Worm (Caenorhabditis elegans) whole organism, young adult: ENCODE results near the gene C08E3.14.
A peak's percentile ranks its signal among the peaks of the same experiment; 100 is the strongest.

Experiments used
- B0261.1 ChIP-seq: sonication (generic microtip); optimal IDR thresholded peaks from 2 replicates; lab custom pipeline; 2016; ENCODE audit warnings: mild to moderate bottlenecking, missing genetic modification characterization, moderate library complexity, missing compliant biosample characterization
- C17E4.6 ChIP-seq: fragments of 200-800 bp; sonication (Bioruptor generic); IDR thresholded peaks from 2 replicates; pipeline ENCODE4 v1.3.6; 2022; ENCODE audit warnings: missing genetic modification reagents, missing genetic modification characterization, missing compliant biosample characterization
- F22D6.2 ChIP-seq: sonication (generic microtip); optimal IDR thresholded peaks from 2 replicates; lab custom pipeline; 2016; ENCODE audit warnings: mild to moderate bottlenecking, missing genetic modification characterization, missing compliant biosample characterization
- F23B12.7 ChIP-seq: sonication (generic microtip); optimal IDR thresholded peaks from 2 replicates; lab custom pipeline; 2017; ENCODE audit warnings: missing genetic modification characterization, mild to moderate bottlenecking, missing compliant biosample characterization, antibody characterized with exemption, moderate library complexity; ENCODE audit not compliant: insufficient read depth
- F33H1.4 ChIP-seq: fragments of 200-800 bp; sonication (Bioruptor generic); IDR thresholded peaks from 2 replicates; pipeline ENCODE4 v1.3.6; 2022; ENCODE audit warnings: missing genetic modification reagents, missing genetic modification characterization, missing compliant biosample characterization
- K11D2.4 ChIP-seq: fragments of 200-800 bp; sonication (Bioruptor generic); IDR thresholded peaks from 2 replicates; pipeline ENCODE4 v1.3.6; 2022; ENCODE audit warnings: missing genetic modification reagents, missing genetic modification characterization, missing compliant biosample characterization
- T26A5.8 ChIP-seq: sonication (generic microtip); optimal IDR thresholded peaks from 2 replicates; lab custom pipeline; 2016; ENCODE audit warnings: missing genetic modification characterization, missing compliant biosample characterization
- Y56A3A.18 ChIP-seq: fragments of 200-800 bp; sonication (Bioruptor generic); IDR thresholded peaks from 2 replicates; pipeline ENCODE4 v1.3.6; 2022; ENCODE audit warnings: missing genetic modification reagents, missing genetic modification characterization, missing compliant biosample characterization
- ZK185.1 ChIP-seq: sonication (generic microtip); optimal IDR thresholded peaks from 2 replicates; lab custom pipeline; 2016; ENCODE audit warnings: mild to moderate bottlenecking, missing genetic modification characterization, missing compliant biosample characterization; ENCODE audit not compliant: poor library complexity, severe bottlenecking
- atf-7 ChIP-seq: sonication (generic microtip); optimal IDR thresholded peaks from 2 replicates; lab custom pipeline; 2017; ENCODE audit warnings: mild to moderate bottlenecking, missing genetic modification characterization, missing compliant biosample characterization
- athp-1 ChIP-seq: sonication (generic microtip); optimal IDR thresholded peaks from 2 replicates; lab custom pipeline; 2017; ENCODE audit warnings: mild to moderate bottlenecking, missing genetic modification characterization, missing compliant biosample characterization
- attf-6 ChIP-seq: fragments of 200-800 bp; sonication (Bioruptor generic); IDR thresholded peaks from 2 replicates; pipeline ENCODE4 v1.3.6; 2022; ENCODE audit warnings: missing genetic modification reagents, missing genetic modification characterization, missing compliant biosample characterization
- cebp-1 ChIP-seq, 2 experiments: fragments of 200-800 bp in 1 of 2; sonication (Bioruptor generic) in 1 of 2; sonication (generic microtip) in 1 of 2; IDR thresholded peaks in 1 of 2; optimal IDR thresholded peaks in 1 of 2; 2 replicates each; pipeline versions ENCODE4 v1.3.6 to Lab custom; 2017 to 2022; ENCODE audit warnings: missing compliant biosample characterization in 2 of 2, missing genetic modification characterization in 2 of 2, mild to moderate bottlenecking in 1 of 2, missing genetic modification reagents in 1 of 2, moderate library complexity in 1 of 2
- ceh-100 ChIP-seq: fragments of 200-800 bp; sonication (Bioruptor generic); IDR thresholded peaks from 2 replicates; pipeline ENCODE4 v1.3.6; 2022; ENCODE audit warnings: missing genetic modification reagents, missing genetic modification characterization, missing compliant biosample characterization
- ceh-58 ChIP-seq: fragments of 200-800 bp; sonication (Bioruptor generic); IDR thresholded peaks from 2 replicates; pipeline ENCODE4 v1.3.6; 2022; ENCODE audit warnings: missing genetic modification characterization, missing compliant biosample characterization
- ceh-79 ChIP-seq: sonication (generic microtip); optimal IDR thresholded peaks from 2 replicates; lab custom pipeline; 2017; ENCODE audit warnings: mild to moderate bottlenecking, missing genetic modification characterization, missing compliant biosample characterization
- ceh-91 ChIP-seq: fragments of 200-800 bp; sonication (Bioruptor generic); IDR thresholded peaks from 2 replicates; pipeline ENCODE4 v1.3.6; 2022; ENCODE audit warnings: missing genetic modification reagents, missing genetic modification characterization, missing compliant biosample characterization
- chd-7 ChIP-seq: sonication (generic microtip); optimal IDR thresholded peaks from 2 replicates; lab custom pipeline; 2016; ENCODE audit warnings: mild to moderate bottlenecking, missing genetic modification characterization, moderate library complexity, missing compliant biosample characterization
- egl-18 ChIP-seq: fragments of 200-800 bp; sonication (Bioruptor generic); IDR thresholded peaks from 2 replicates; pipeline ENCODE4 v1.3.6; 2022; ENCODE audit warnings: missing genetic modification reagents, missing genetic modification characterization, missing compliant biosample characterization
- gei-17 ChIP-seq: fragments of 200-800 bp; sonication (Bioruptor generic); optimal IDR thresholded peaks from 2 replicates; lab custom pipeline; 2018; ENCODE audit warnings: mild to moderate bottlenecking, missing genetic modification characterization, missing compliant biosample characterization
- him-1 ChIP-seq: sonication (generic microtip); optimal IDR thresholded peaks from 2 replicates; lab custom pipeline; 2016; ENCODE audit warnings: missing genotype, missing genetic modification reagents, missing genetic modification characterization, missing compliant biosample characterization
- hlh-12 ChIP-seq: sonication (generic microtip); optimal IDR thresholded peaks from 2 replicates; lab custom pipeline; 2016; ENCODE audit warnings: missing genetic modification characterization, missing compliant biosample characterization
- lin-40 ChIP-seq: sonication (generic microtip); optimal IDR thresholded peaks from 2 replicates; lab custom pipeline; 2016; ENCODE audit warnings: missing genetic modification characterization, mild to moderate bottlenecking, missing compliant biosample characterization, missing genotype, missing genetic modification reagents
- lir-1 ChIP-seq: fragments of 200-800 bp; sonication (Bioruptor generic); conservative IDR thresholded peaks from 2 replicates; pipeline ENCODE4 v1.3.6; 2022; ENCODE audit warnings: missing genetic modification reagents, missing genetic modification characterization, missing compliant biosample characterization
- lsy-27 ChIP-seq: sonication (generic microtip); optimal IDR thresholded peaks from 2 replicates; lab custom pipeline; 2017; ENCODE audit warnings: missing genetic modification characterization, mild to moderate bottlenecking, missing compliant biosample characterization, antibody characterized with exemption, missing genotype, borderline replicate concordance; ENCODE audit not compliant: insufficient read depth
- madf-10 ChIP-seq: sonication (generic microtip); optimal IDR thresholded peaks from 2 replicates; lab custom pipeline; 2016; ENCODE audit warnings: mild to moderate bottlenecking, missing genetic modification characterization, missing compliant biosample characterization
- madf-6 ChIP-seq: fragments of 200-800 bp; sonication (Bioruptor generic); IDR thresholded peaks from 2 replicates; pipeline ENCODE4 v1.3.6; 2022; ENCODE audit warnings: missing genetic modification reagents, missing genetic modification characterization, missing compliant biosample characterization
- mel-28 ChIP-seq: sonication (generic microtip); optimal IDR thresholded peaks from 2 replicates; lab custom pipeline; 2016; ENCODE audit warnings: borderline replicate concordance, mild to moderate bottlenecking, missing genetic modification characterization, missing compliant biosample characterization
- nfyb-1 ChIP-seq: fragments of 200-800 bp; sonication (Bioruptor generic); IDR thresholded peaks from 2 replicates; pipeline ENCODE4 v1.3.6; 2022; ENCODE audit warnings: missing genetic modification reagents, missing genetic modification characterization, missing compliant biosample characterization
- nhr-80 ChIP-seq: sonication (generic microtip); optimal IDR thresholded peaks from 2 replicates; lab custom pipeline; 2016; ENCODE audit warnings: missing genetic modification characterization, missing compliant biosample characterization
- pha-4 ChIP-seq: fragments of 150-350 bp; sonication (generic microtip); optimal IDR thresholded peaks from 2 replicates; lab custom pipeline; 2014; ENCODE audit warnings: missing biosample characterization, missing genetic modification reagents, missing genetic modification characterization
- rpc-1 ChIP-seq, 2 experiments: fragments of 150-350 bp in 1 of 2; sonication (generic microtip) in 1 of 2; optimal IDR thresholded peaks; 2 replicates each; lab custom pipeline; 2014 to 2018; ENCODE audit warnings: missing biosample characterization in 1 of 2, missing genetic modification characterization in 1 of 2, missing genetic modification reagents in 1 of 2, missing genotype in 1 of 2
- sea-2 ChIP-seq: fragments of 200-800 bp; sonication (Bioruptor generic); IDR thresholded peaks from 2 replicates; pipeline ENCODE4 v1.3.6; 2022; ENCODE audit warnings: missing genetic modification characterization, missing compliant biosample characterization
- somi-1 ChIP-seq: fragments of 200-800 bp; sonication (Bioruptor generic); optimal IDR thresholded peaks from 2 replicates; lab custom pipeline; 2018; ENCODE audit warnings: mild to moderate bottlenecking, missing genetic modification characterization, missing compliant biosample characterization
- tlf-1 ChIP-seq: fragments of 200-800 bp; sonication (Bioruptor generic); optimal IDR thresholded peaks from 2 replicates; lab custom pipeline; 2018; ENCODE audit warnings: mild to moderate bottlenecking, missing genetic modification characterization, missing compliant biosample characterization
- unc-62 ChIP-seq: fragments of 150-350 bp; optimal IDR thresholded peaks from 2 replicates; lab custom pipeline; 2014; ENCODE audit warnings: missing biosample characterization, missing genetic modification reagents, missing genetic modification characterization
- ztf-25 ChIP-seq: fragments of 200-800 bp; sonication (Bioruptor generic); IDR thresholded peaks from 2 replicates; pipeline ENCODE4 v1.3.6; 2022; ENCODE audit warnings: missing genetic modification reagents, missing genetic modification characterization, missing compliant biosample characterization
- ztf-28 ChIP-seq: fragments of 200-800 bp; sonication (Bioruptor generic); IDR thresholded peaks from 2 replicates; pipeline ENCODE4 v1.3.6; 2022; ENCODE audit warnings: missing genetic modification reagents, missing genetic modification characterization, missing compliant biosample characterization

The C08E3.14 gene

DNA sequence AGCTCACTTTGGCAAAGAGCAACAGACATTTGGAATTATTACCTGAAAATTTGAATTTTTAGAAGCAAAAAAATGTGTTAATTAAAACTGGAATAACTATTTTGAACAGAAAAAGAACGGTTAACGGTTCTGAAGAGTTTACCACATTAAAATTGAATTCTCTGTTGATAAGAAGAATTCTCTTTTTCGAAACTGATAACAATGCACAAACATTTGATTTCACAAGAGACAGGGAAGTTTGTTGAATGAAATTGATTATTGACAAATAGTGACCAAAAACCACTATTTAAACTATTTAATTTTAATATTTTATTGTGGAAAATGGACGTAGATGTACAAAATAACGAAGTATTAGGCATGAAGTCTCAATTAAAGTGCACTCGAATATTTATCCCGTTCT lies 18.2 kb upstream of the C08E3.14 start:
- TF ChIP-seq nhr-80 (tag; lab: Kevin White, UChicago) (peak; percentile 40), C17E4.6 (no peak)

- TF ChIP-seq cebp-1 (GFP tag; IDR thresholded peaks at IDR 0.05; lab: Robert Waterston, UW) (no peak), cebp-1 (tag; optimal IDR thresholded peaks at IDR 0.05; lab: Kevin White, UChicago) (peak; percentile 83), nhr-80 (tag; lab: Kevin White, UChicago) (peak; percentile 47), chd-7 (no peak), athp-1 (tag; lab: Kevin White, UChicago) (no peak), ztf-25 (GFP tag; lab: Robert Waterston, UW) (no peak), F23B12.7 (tag; lab: Kevin White, UChicago) (no peak), somi-1 (GFP tag; lab: Kevin White, UChicago) (no peak)
These were observed 16.9 kb upstream of the C08E3.14 start for ce11 chrII:1608915-1609314.

DNA sequence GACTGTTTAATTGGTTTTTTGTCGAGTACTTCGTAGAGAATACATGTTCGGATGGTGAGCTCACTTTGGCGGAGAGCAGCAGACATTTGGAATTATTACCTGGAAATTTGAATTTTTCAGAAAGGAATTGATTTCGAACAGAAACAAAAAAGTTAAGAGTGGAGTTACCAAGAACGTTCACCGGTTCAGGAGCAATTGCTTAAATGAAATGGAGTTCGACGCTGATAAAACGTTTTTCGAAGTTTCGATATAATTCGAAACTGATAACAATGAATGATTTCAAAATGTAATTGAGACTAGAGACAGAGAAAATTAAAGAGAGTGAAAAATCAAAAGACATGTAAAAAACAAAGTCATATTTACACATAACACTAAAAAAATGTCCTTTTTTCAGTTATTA lies 15.1 kb upstream of the C08E3.14 start, which contains the start of gene fbxa-163:
Gene fbxa-163 (minus strand): TSS at position 101 of the 400 bp plus-strand sequence.
- no peak for TF ChIP-seq ceh-91 (GFP tag; lab: Robert Waterston, UW)
- no peak for TF ChIP-seq lin-40 (tag; lab: Kevin White, UChicago)
- no peak for TF ChIP-seq him-1
- no peak for TF ChIP-seq unc-62 (GFP tag; lab: Kevin White, UChicago)
- no peak for TF ChIP-seq nhr-80 (tag; lab: Kevin White, UChicago)
- TF ChIP-seq attf-6 (GFP tag; lab: Robert Waterston, UW), result no peak
- no peak for TF ChIP-seq pha-4 (tag; lab: Kevin White, UChicago)
- TF ChIP-seq gei-17 (GFP tag; lab: Kevin White, UChicago), result no peak
- TF ChIP-seq hlh-12 (tag; lab: Kevin White, UChicago), result no peak
- no peak for TF ChIP-seq T26A5.8 (tag; lab: Kevin White, UChicago)
- TF ChIP-seq ceh-79 (tag; lab: Kevin White, UChicago), result no peak
- TF ChIP-seq madf-10, result no peak
- TF ChIP-seq egl-18 (GFP tag; lab: Robert Waterston, UW), result no peak
- TF ChIP-seq atf-7, result no peak
- no peak for TF ChIP-seq ztf-28 (GFP tag; lab: Robert Waterston, UW)
- no peak for TF ChIP-seq nfyb-1
- TF ChIP-seq, all 124 proteins: peak for 0

ce11 chrII:1613972-1614371 lies 11.8 kb upstream of the C08E3.14 start, which contains the start of gene fbxa-164:
TSS of gene fbxa-164 (minus strand) at chrII:1614072.
- TF ChIP-seq lin-40 (tag; lab: Kevin White, UChicago) (no peak), madf-6 (GFP tag; lab: Robert Waterston, UW) (no peak), mel-28 (tag; lab: Kevin White, UChicago) (no peak), lsy-27 (tag; lab: Kevin White, UChicago) (no peak), Y56A3A.18 (no peak), F22D6.2 (no peak), lir-1 (GFP tag; lab: Robert Waterston, UW) (no peak), K11D2.4 (GFP tag; lab: Robert Waterston, UW) (no peak), sea-2 (GFP tag; lab: Robert Waterston, UW) (no peak), nhr-80 (tag; lab: Kevin White, UChicago) (no peak), ceh-100 (GFP tag; lab: Robert Waterston, UW) (no peak), F33H1.4 (GFP tag; lab: Robert Waterston, UW) (no peak), ZK185.1 (tag; lab: Kevin White, UChicago) (no peak), tlf-1 (GFP tag; lab: Kevin White, UChicago) (no peak), B0261.1 (tag; lab: Kevin White, UChicago) (no peak), ceh-58 (no peak), rpc-1 (optimal IDR thresholded peaks at IDR 0.05; lab: Kevin White, UChicago) (no peak), rpc-1 (tag; optimal IDR thresholded peaks at IDR 0.05; lab: Kevin White, UChicago) (no peak)
- TF ChIP-seq, all 124 proteins: peak for 0
